Worm (Caenorhabditis elegans): ENCODE data around the gene pgp-11.

pgp-11 gene

ce11 chrII:8028246-8028694, 24.2 kb upstream of the pgp-11 start (continued):
- TF ChIP-seq athp-1 (tag; optimal IDR thresholded peaks at IDR 0.05) (peak; percentile 82), ZK185.1 (tag; optimal IDR thresholded peaks at IDR 0.05; ENCODE audit: poor library complexity, severe bottlenecking) (peak; percentile 41), egl-44 (GFP tag; IDR thresholded peaks at IDR 0.05) (no peak), rpc-1 (optimal IDR thresholded peaks at IDR 0.05) (no peak), rpc-1 (tag; optimal IDR thresholded peaks at IDR 0.05) (no peak), T07F8.4 (tag; optimal IDR thresholded peaks at IDR 0.05) (peak; percentile 46), madf-8 (GFP tag; conservative IDR thresholded peaks at IDR 0.05) (0 out of 2 replicates have a peak, but pooled peaks have one; percentile 14), ekl-4 (GFP tag; IDR thresholded peaks at IDR 0.05) (peak; percentile 89), ztf-28 (GFP tag; IDR thresholded peaks at IDR 0.05) (peak; percentile 41; the same call in 1 of the 2 replicates), snpc-3.4 (tag; optimal IDR thresholded peaks at IDR 0.05) (peak; percentile 17), madf-6 (GFP tag; IDR thresholded peaks at IDR 0.05) (peak; percentile 38; the same call in 1 of the 2 replicates), egl-18 (GFP tag; IDR thresholded peaks at IDR 0.05) (0 out of 2 replicates have a peak, but pooled peaks have one; percentile 66), attf-3 (GFP tag; conservative IDR thresholded peaks at IDR 0.05) (peak; percentile 72), nfya-1 (tag; optimal IDR thresholded peaks at IDR 0.05; ENCODE audit: borderline replicate concordance, insufficient read depth) (no peak), ccch-3 (GFP tag; optimal IDR thresholded peaks at IDR 0.05) (no peak), snpc-4 (GFP tag; optimal IDR thresholded peaks at IDR 0.05) (peak; percentile 54), snpc-4 (tag; optimal IDR thresholded peaks at IDR 0.05) (peak; percentile 23 to 68 (median 42)), lin-40 (tag; optimal IDR thresholded peaks at IDR 0.05) (peak; percentile 90), die-1 (tag; optimal IDR thresholded peaks at IDR 0.05) (peak; percentile 65), efl-1 (GFP tag; optimal IDR thresholded peaks at IDR 0.05) (peak; percentile 30), rec-8 (tag; optimal IDR thresholded peaks at IDR 0.05) (no peak), ztf-3 (GFP tag; optimal IDR thresholded peaks at IDR 0.05) (peak; percentile 22), B0261.1 (tag; optimal IDR thresholded peaks at IDR 0.05) (no peak), xnd-1 (tag; optimal IDR thresholded peaks at IDR 0.05) (no peak), cebp-2 (GFP tag; IDR thresholded peaks at IDR 0.05) (0 out of 2 replicates have a peak, but pooled peaks have one; percentile 21), lsl-1 (GFP tag; optimal IDR thresholded peaks at IDR 0.05) (peak; percentile 22), nhr-90 (tag; optimal IDR thresholded peaks at IDR 0.05) (peak; percentile 72), let-607 (tag; optimal IDR thresholded peaks at IDR 0.05) (peak; percentile 76 to 84), nhr-179 (tag; optimal IDR thresholded peaks at IDR 0.05) (no peak), D2030.7 (GFP tag; IDR thresholded peaks at IDR 0.05) (no peak), Y56A3A.18 (GFP tag; IDR thresholded peaks at IDR 0.05) (no peak), hlh-12 (tag; optimal IDR thresholded peaks at IDR 0.05) (no peak), aptf-2 (GFP tag; conservative IDR thresholded peaks at IDR 0.05) (no peak), ztf-25 (GFP tag; IDR thresholded peaks at IDR 0.05) (no peak), tbp1 (GFP tag; optimal IDR thresholded peaks at IDR 0.05) (peak; percentile 64), ama-1 (optimal IDR thresholded peaks at IDR 0.05) (no peak), ama-1 (GFP tag; optimal IDR thresholded peaks at IDR 0.05) (peak in 1 of 2 experiments; percentile 18), F49E8.2 (tag; optimal IDR thresholded peaks at IDR 0.05; ENCODE audit: insufficient read depth) (no peak), F37B4.10 (GFP tag; IDR thresholded peaks at IDR 0.05) (no peak), nfyb-1 (GFP tag; IDR thresholded peaks at IDR 0.05) (peak; percentile 95), tlf-1 (GFP tag; optimal IDR thresholded peaks at IDR 0.05) (peak; percentile 67), K12H6.12 (tag; optimal IDR thresholded peaks at IDR 0.05) (peak; percentile 98), cebp-1 (GFP tag; IDR thresholded peaks at IDR 0.05) (peak; percentile 78), cebp-1 (tag; optimal IDR thresholded peaks at IDR 0.05) (peak; percentile 92), Y53F4B.3 (GFP tag; IDR thresholded peaks at IDR 0.05) (no peak), madf-3 (GFP tag; IDR thresholded peaks at IDR 0.05) (peak; percentile 72; the same call in 1 of the 2 replicates), C17E4.6 (GFP tag; IDR thresholded peaks at IDR 0.05) (no peak), ceh-100 (GFP tag; IDR thresholded peaks at IDR 0.05) (peak; percentile 69), F57A8.1 (GFP tag; optimal IDR thresholded peaks at IDR 0.05) (no peak)

Measured in whole organism, young adult.